Fruit fly (Drosophila melanogaster): ENCODE results near the gene CG4036.

The CG4036 gene

dm6 chr2L:9757990-9758814, 32.5 kb upstream of the CG4036 start, which contains the start of gene zf30C (continued):
- peak; percentile 93 for TF ChIP-seq CG11456 (GFP tag; IDR thresholded peaks at IDR 0.05)
- peak; percentile 85 for TF ChIP-seq CG1792 (GFP tag; optimal IDR thresholded peaks at IDR 0.05)
- peak; percentile 95 for TF ChIP-seq zfh2 (GFP tag; optimal IDR thresholded peaks at IDR 0.05)
- TF ChIP-seq H2.0 (GFP tag; IDR thresholded peaks at IDR 0.05): peak; percentile 82
- TF ChIP-seq row (GFP tag; IDR thresholded peaks at IDR 0.05): peak; percentile 91
- TF ChIP-seq CG2202 (tag; optimal IDR thresholded peaks at IDR 0.05): peak; percentile 41
- peak; percentile 87 for TF ChIP-seq NC2β (GFP tag; optimal IDR thresholded peaks at IDR 0.05)
- peak; percentile 61 for TF ChIP-seq dan (GFP tag; IDR thresholded peaks at IDR 0.05)
- peak; percentile 84 for TF ChIP-seq ttk (GFP tag; IDR thresholded peaks at IDR 0.05)
- peak; percentile 77 for TF ChIP-seq CG15269 (tag; optimal IDR thresholded peaks at IDR 0.05)
- TF ChIP-seq CG10274 (GFP tag; optimal IDR thresholded peaks at IDR 0.05): peak; percentile 66
- peak; percentile 80 for TF ChIP-seq CG4404 (GFP tag; IDR thresholded peaks at IDR 0.05)
- TF ChIP-seq sc (optimal IDR thresholded peaks at IDR 0.05): no peak
- TF ChIP-seq sc (GFP tag; optimal IDR thresholded peaks at IDR 0.05): peak; percentile 6
- peak; percentile 63 for TF ChIP-seq Bgb (GFP tag; IDR thresholded peaks at IDR 0.05; ENCODE audit: partially characterized antibody)
- TF ChIP-seq CG13424 (tag; optimal IDR thresholded peaks at IDR 0.05): peak; percentile 84
- TF ChIP-seq danr (GFP tag; IDR thresholded peaks at IDR 0.05): peak; percentile 60; the same call in 1 of the 2 replicates
- TF ChIP-seq ac (GFP tag; optimal IDR thresholded peaks at IDR 0.05): no peak
- peak; percentile 86 for TF ChIP-seq slou (GFP tag; optimal IDR thresholded peaks at IDR 0.05)
- TF ChIP-seq hth (optimal IDR thresholded peaks at IDR 0.05): no peak
- TF ChIP-seq gsb-n (tag; optimal IDR thresholded peaks at IDR 0.05): peak; percentile 58
- peak; percentile 94 for TF ChIP-seq CG9932 (GFP tag; IDR thresholded peaks at IDR 0.05)
- peak; percentile 76 for TF ChIP-seq Ssrp (tag; optimal IDR thresholded peaks at IDR 0.05)
- TF ChIP-seq Six4 (GFP tag; optimal IDR thresholded peaks at IDR 0.05): peak; percentile 79
- peak; percentile 91 for TF ChIP-seq Dip3 (GFP tag; optimal IDR thresholded peaks at IDR 0.05)
- TF ChIP-seq fd96Cb (tag; optimal IDR thresholded peaks at IDR 0.05): peak; percentile 53
- TF ChIP-seq sens (GFP tag): peak; percentile 97
- peak; percentile 88 for TF ChIP-seq sob (GFP tag; IDR thresholded peaks at IDR 0.05)
- TF ChIP-seq CG14014 (GFP tag; IDR thresholded peaks at IDR 0.05): peak; percentile 84
- peak; percentile 31 for TF ChIP-seq CG14965 (GFP tag; optimal IDR thresholded peaks at IDR 0.05; ENCODE audit: borderline replicate concordance)
- TF ChIP-seq Ravus (GFP tag; IDR thresholded peaks at IDR 0.05): peak; percentile 14; the same call in 1 of the 2 replicates
- peak; percentile 99 for TF ChIP-seq CG2116 (GFP tag; optimal IDR thresholded peaks at IDR 0.05)
- no peak for TF ChIP-seq CG7963 (GFP tag; IDR thresholded peaks at IDR 0.05; ENCODE audit: partially characterized antibody)
- peak; percentile 57 for TF ChIP-seq fru (optimal IDR thresholded peaks at IDR 0.05)
- TF ChIP-seq CG8765 (GFP tag; IDR thresholded peaks at IDR 0.05): peak; percentile 64; the same call in 1 of the 2 replicates
- TF ChIP-seq Dip2 (GFP tag; IDR thresholded peaks at IDR 0.05): no peak
- TF ChIP-seq CG7745 (tag; optimal IDR thresholded peaks at IDR 0.05): no peak
- peak; percentile 79 for TF ChIP-seq ERR (GFP tag; optimal IDR thresholded peaks at IDR 0.05)
- peak; percentile 7 to 77 for TF ChIP-seq bsh (GFP tag; optimal IDR thresholded peaks at IDR 0.05)
- TF ChIP-seq CG7839 (tag; optimal IDR thresholded peaks at IDR 0.05): peak; percentile 76
- TF ChIP-seq Vsx1 (GFP tag; optimal IDR thresholded peaks at IDR 0.05): peak; percentile 25
- TF ChIP-seq Xbp1 (GFP tag; optimal IDR thresholded peaks at IDR 0.05): peak; percentile 94
- TF ChIP-seq lab (GFP tag; optimal IDR thresholded peaks at IDR 0.05): peak; percentile 85
- no peak for TF ChIP-seq HLHmδ (GFP tag; optimal IDR thresholded peaks at IDR 0.05)
- no peak for TF ChIP-seq sim (GFP tag; IDR thresholded peaks at IDR 0.05)
- peak; percentile 77 for TF ChIP-seq CG4730 (GFP tag; IDR thresholded peaks at IDR 0.05)
- no peak for TF ChIP-seq nerfin-1 (tag; optimal IDR thresholded peaks at IDR 0.05)
- peak; percentile 91 for TF ChIP-seq CG12659 (GFP tag; optimal IDR thresholded peaks at IDR 0.05)
- TF ChIP-seq gsb (GFP tag; IDR thresholded peaks at IDR 0.05): peak; percentile 70
- TF ChIP-seq CG34224 (GFP tag; IDR thresholded peaks at IDR 0.05; ENCODE audit: partially characterized antibody): 0 out of 3 replicates have a peak, but pooled peaks have one; percentile 10

Measured in whole organism, embryonic.